Fruit fly (Drosophila melanogaster) whole organism, embryonic: ENCODE data around the gene mtTFB2.
A peak's percentile ranks its signal among the peaks of the same experiment; 100 is the strongest.

ENCODE experiments used
- Ada2b ChIP-seq: fragments of 200-800 bp; sonication (Bioruptor generic); IDR thresholded peaks from 2 replicates; pipeline ENCODE4 v1.3.6; 2022; ENCODE audit warnings: missing biosample characterization, missing genetic modification characterization
- Bteb2 ChIP-seq: fragments of 200-800 bp; sonication (Bioruptor generic); optimal IDR thresholded peaks from 2 replicates; lab custom pipeline; 2016; ENCODE audit warnings: missing biosample characterization, missing genetic modification characterization
- CG10147 ChIP-seq: fragments of 200-800 bp; sonication (Bioruptor generic); optimal IDR thresholded peaks from 2 replicates; lab custom pipeline; 2019; ENCODE audit warnings: missing biosample characterization, mild to moderate bottlenecking, missing genetic modification characterization, moderate library complexity
- CG10654 ChIP-seq: fragments of 200-800 bp; sonication (Bioruptor generic); optimal IDR thresholded peaks from 2 replicates; lab custom pipeline; 2016; ENCODE audit warnings: missing biosample characterization, missing genetic modification characterization
- CG10959 ChIP-seq: fragments of 200-800 bp; sonication (Bioruptor generic); IDR thresholded peaks from 2 replicates; pipeline ENCODE4 v1.3.6; 2022; ENCODE audit warnings: missing biosample characterization, missing genetic modification characterization
- CG12391 ChIP-seq: fragments of 200-800 bp; sonication (Bioruptor generic); optimal IDR thresholded peaks from 3 replicates; lab custom pipeline; 2018; ENCODE audit warnings: missing biosample characterization, mild to moderate bottlenecking, missing genetic modification characterization, moderate library complexity
- CG13624 ChIP-seq: fragments of 200-800 bp; sonication (Bioruptor generic); optimal IDR thresholded peaks from 2 replicates; lab custom pipeline; 2016; ENCODE audit warnings: missing biosample characterization, missing genetic modification characterization
- CG14014 ChIP-seq: fragments of 200-800 bp; sonication (Bioruptor generic); IDR thresholded peaks from 2 replicates; pipeline ENCODE4 v1.3.6; 2022; ENCODE audit warnings: missing biosample characterization, missing genetic modification characterization
- CG14667 ChIP-seq: fragments of 200-800 bp; sonication (Bioruptor generic); IDR thresholded peaks from 2 replicates; pipeline ENCODE4 v1.3.6; 2022; ENCODE audit warnings: missing biosample characterization, missing genetic modification characterization
- CG15269 ChIP-seq: fragments of 200-800 bp; sonication (Bioruptor generic); optimal IDR thresholded peaks from 2 replicates; lab custom pipeline; 2018; ENCODE audit warnings: missing biosample characterization, mild to moderate bottlenecking, missing genetic modification characterization, moderate library complexity
- CG16815 ChIP-seq: fragments of 200-800 bp; sonication (Bioruptor generic); optimal IDR thresholded peaks from 3 replicates; lab custom pipeline; 2017; ENCODE audit warnings: missing biosample characterization, mild to moderate bottlenecking, missing genetic modification characterization
- CG1792 ChIP-seq: fragments of 200-800 bp; sonication (Bioruptor generic); optimal IDR thresholded peaks from 2 replicates; lab custom pipeline; 2016; ENCODE audit warnings: missing biosample characterization, missing genetic modification characterization
- CG18599 ChIP-seq: fragments of 200-800 bp; sonication (Bioruptor generic); optimal IDR thresholded peaks from 3 replicates; lab custom pipeline; 2017; ENCODE audit warnings: missing biosample characterization, missing genetic modification characterization, mild to moderate bottlenecking, moderate library complexity, missing genetic modification reagents
- CG2120 ChIP-seq: fragments of 200-800 bp; sonication (Bioruptor generic); optimal IDR thresholded peaks from 3 replicates; lab custom pipeline; 2016; ENCODE audit warnings: missing biosample characterization, missing genetic modification characterization
- CG2678 ChIP-seq: fragments of 200-800 bp; sonication (Bioruptor generic); optimal IDR thresholded peaks from 3 replicates; lab custom pipeline; 2019; ENCODE audit warnings: missing biosample characterization, mild to moderate bottlenecking, missing genetic modification characterization, moderate library complexity
- CG34224 ChIP-seq: fragments of 200-800 bp; sonication (Bioruptor generic); IDR thresholded peaks from 3 replicates; pipeline ENCODE4 v1.3.6; 2022; ENCODE audit warnings: missing biosample characterization, missing genetic modification characterization; ENCODE audit not compliant: partially characterized antibody
- CG6689 ChIP-seq: fragments of 200-800 bp; sonication (Bioruptor generic); IDR thresholded peaks from 2 replicates; pipeline ENCODE4 v1.3.6; 2022; ENCODE audit warnings: missing biosample characterization, missing genetic modification characterization
- CG6813 ChIP-seq: fragments of 200-800 bp; sonication (Bioruptor generic); optimal IDR thresholded peaks from 2 replicates; lab custom pipeline; 2017; ENCODE audit warnings: missing biosample characterization, missing genetic modification characterization, mild to moderate bottlenecking, moderate library complexity, missing genetic modification reagents
- CG7928 ChIP-seq: fragments of 200-800 bp; sonication (Bioruptor generic); optimal IDR thresholded peaks from 2 replicates; lab custom pipeline; 2017; ENCODE audit warnings: missing biosample characterization, mild to moderate bottlenecking, missing genetic modification characterization
- CG8290 ChIP-seq, 3 experiments: fragments of 200-800 bp; sonication (Bioruptor generic); optimal IDR thresholded peaks; 2 replicates each; lab custom pipeline; 2016 to 2019; ENCODE audit warnings: missing biosample characterization in 3 of 3, missing genetic modification characterization in 3 of 3, mild to moderate bottlenecking in 2 of 3, moderate library complexity in 1 of 3
- CG9437 ChIP-seq: fragments of 200-800 bp; sonication (Bioruptor generic); optimal IDR thresholded peaks from 2 replicates; lab custom pipeline; 2018; ENCODE audit warnings: missing biosample characterization, mild to moderate bottlenecking, missing genetic modification characterization
- CrebB ChIP-seq: fragments of 200-800 bp; sonication (Bioruptor generic); optimal IDR thresholded peaks from 3 replicates; lab custom pipeline; 2018; ENCODE audit warnings: missing biosample characterization, mild to moderate bottlenecking, missing genetic modification characterization
- Gsc ChIP-seq: fragments of 200-800 bp; sonication (Bioruptor generic); IDR thresholded peaks from 2 replicates; pipeline ENCODE4 v1.3.6; 2022; ENCODE audit warnings: missing biosample characterization, missing genetic modification characterization
- H2.0 ChIP-seq: fragments of 200-800 bp; sonication (Bioruptor generic); IDR thresholded peaks from 2 replicates; pipeline ENCODE4 v1.3.6; 2022; ENCODE audit warnings: missing biosample characterization, missing genetic modification characterization
- HmgD ChIP-seq: fragments of 200-800 bp; sonication (Bioruptor generic); optimal IDR thresholded peaks from 3 replicates; lab custom pipeline; 2016; ENCODE audit warnings: missing biosample characterization, missing genetic modification characterization
- Lhr ChIP-seq: fragments of 200-800 bp; sonication (Bioruptor generic); optimal IDR thresholded peaks from 3 replicates; lab custom pipeline; 2017; ENCODE audit warnings: mild to moderate bottlenecking, missing biosample characterization, missing genetic modification reagents, missing genetic modification characterization
- Max ChIP-seq: fragments of 200-800 bp; sonication (Bioruptor generic); optimal IDR thresholded peaks from 2 replicates; lab custom pipeline; 2016; ENCODE audit warnings: missing biosample characterization, mild to moderate bottlenecking, missing genetic modification characterization
- Myb ChIP-seq: fragments of 200-800 bp; sonication (Bioruptor generic); optimal IDR thresholded peaks from 2 replicates; lab custom pipeline; 2016; ENCODE audit warnings: missing biosample characterization, missing genetic modification characterization
- aop ChIP-seq: fragments of 200-800 bp; sonication (Bioruptor generic); IDR thresholded peaks from 2 replicates; pipeline ENCODE4 v1.3.6; 2022; ENCODE audit warnings: missing biosample characterization, missing genetic modification characterization
- bab2 ChIP-seq: fragments of 200-800 bp; sonication (Bioruptor generic); optimal IDR thresholded peaks from 2 replicates; lab custom pipeline; 2016; ENCODE audit warnings: missing biosample characterization, missing genetic modification characterization
- bbx ChIP-seq: fragments of 200-800 bp; sonication (Bioruptor generic); IDR thresholded peaks from 2 replicates; pipeline ENCODE4 v1.3.6; 2022; ENCODE audit warnings: missing biosample characterization, missing genetic modification characterization; ENCODE audit not compliant: partially characterized antibody
- br ChIP-seq: fragments of >200 bp; optimal IDR thresholded peaks from 2 replicates; lab custom pipeline; 2017
- dysf ChIP-seq: fragments of 200-800 bp; sonication (Bioruptor generic); IDR thresholded peaks from 3 replicates; pipeline ENCODE4 v1.3.6; 2022; ENCODE audit warnings: missing biosample characterization, missing genetic modification characterization
- esg ChIP-seq: fragments of 200-800 bp; sonication (Bioruptor generic); conservative IDR thresholded peaks from 2 replicates; pipeline ENCODE4 v1.3.6; 2022; ENCODE audit warnings: missing biosample characterization, missing genetic modification characterization
- exex ChIP-seq: fragments of 200-800 bp; sonication (Bioruptor generic); optimal IDR thresholded peaks from 4 replicates; lab custom pipeline; 2018; ENCODE audit warnings: missing biosample characterization, mild to moderate bottlenecking, missing genetic modification characterization, moderate library complexity
- fd3F ChIP-seq: fragments of 200-800 bp; sonication (Bioruptor generic); optimal IDR thresholded peaks from 2 replicates; lab custom pipeline; 2018; ENCODE audit warnings: missing biosample characterization, mild to moderate bottlenecking, missing genetic modification characterization, moderate library complexity
- gcm2 ChIP-seq: fragments of 200-800 bp; sonication (Bioruptor generic); optimal IDR thresholded peaks from 2 replicates; lab custom pipeline; 2016; ENCODE audit warnings: missing biosample characterization, missing genetic modification characterization
- inv ChIP-seq: fragments of 200-800 bp; sonication (Bioruptor generic); IDR thresholded peaks from 2 replicates; pipeline ENCODE4 v1.3.6; 2022; ENCODE audit warnings: missing biosample characterization, missing genetic modification characterization; ENCODE audit not compliant: partially characterized antibody
- ken ChIP-seq: fragments of 200-800 bp; sonication (Bioruptor generic); IDR thresholded peaks from 3 replicates; pipeline ENCODE4 v1.3.6; 2022; ENCODE audit warnings: missing biosample characterization, missing genetic modification characterization
- mam ChIP-seq: fragments of 200-800 bp; sonication (Bioruptor generic); optimal IDR thresholded peaks from 3 replicates; lab custom pipeline; 2016; ENCODE audit warnings: missing biosample characterization, missing genetic modification characterization
- p53 ChIP-seq: fragments of 200-800 bp; sonication (Bioruptor generic); optimal IDR thresholded peaks from 2 replicates; lab custom pipeline; 2016; ENCODE audit warnings: missing biosample characterization, missing genetic modification characterization
- pb ChIP-seq: fragments of 200-800 bp; sonication (Bioruptor generic); optimal IDR thresholded peaks from 3 replicates; lab custom pipeline; 2016; ENCODE audit warnings: missing biosample characterization, missing genetic modification characterization
- peb ChIP-seq: fragments of 200-800 bp; sonication (Bioruptor generic); IDR thresholded peaks from 2 replicates; pipeline ENCODE4 v1.3.6; 2022; ENCODE audit warnings: missing biosample characterization, missing genetic modification characterization
- prd ChIP-seq, 3 experiments: fragments of >200 bp in 2 of 3; fragments of 200-800 bp in 1 of 3; sonication (Bioruptor generic) in 1 of 3; optimal IDR thresholded peaks in 2 of 3; IDR thresholded peaks in 1 of 3; 2 replicates in 2 of 3; 3 replicates in 1 of 3; pipeline versions ENCODE4 v1.3.6 to Lab custom; 2017 to 2022; ENCODE audit warnings: missing biosample characterization in 1 of 3, missing genetic modification characterization in 1 of 3
- pum ChIP-seq: fragments of 200-800 bp; sonication (Bioruptor generic); optimal IDR thresholded peaks from 2 replicates; lab custom pipeline; 2016; ENCODE audit warnings: missing biosample characterization, missing genetic modification characterization
- ro ChIP-seq: fragments of 200-800 bp; sonication (Bioruptor generic); IDR thresholded peaks from 2 replicates; pipeline ENCODE4 v1.3.6; 2022; ENCODE audit warnings: missing biosample characterization, missing genetic modification characterization
- salm ChIP-seq: fragments of 200-800 bp; sonication (Bioruptor generic); optimal IDR thresholded peaks from 2 replicates; lab custom pipeline; 2018; ENCODE audit warnings: missing biosample characterization, mild to moderate bottlenecking, missing genetic modification characterization
- sd ChIP-seq: fragments of 200-800 bp; sonication (Bioruptor generic); optimal IDR thresholded peaks from 3 replicates; lab custom pipeline; 2018; ENCODE audit warnings: missing biosample characterization, mild to moderate bottlenecking, missing genetic modification characterization, moderate library complexity
- sna ChIP-seq: fragments of 200-800 bp; sonication (Bioruptor generic); IDR thresholded peaks from 2 replicates; pipeline ENCODE4 v1.3.6; 2022; ENCODE audit warnings: missing biosample characterization, missing genetic modification characterization; ENCODE audit not compliant: partially characterized antibody
- wdn ChIP-seq: fragments of 200-800 bp; sonication (Bioruptor generic); IDR thresholded peaks from 2 replicates; pipeline ENCODE4 v1.3.6; 2022; ENCODE audit warnings: missing biosample characterization, missing genetic modification characterization

Gene mtTFB2

dm6 chr3R:10084914-10085313, 39.5 kb downstream of the mtTFB2 start (continued):
- TF ChIP-seq exex (tag; lab: Kevin White, UChicago) (no peak), aop (GFP tag; lab: Robert Waterston, UW) (no peak), gcm2 (GFP tag; lab: Kevin White, UChicago) (no peak), CG7928 (GFP tag; lab: Kevin White, UChicago) (peak; percentile 28), CG2678 (tag; lab: Kevin White, UChicago) (peak; percentile 70), CrebB (tag; lab: Kevin White, UChicago) (no peak), mam (GFP tag; lab: Kevin White, UChicago) (peak; percentile 70), inv (GFP tag; lab: Robert Waterston, UW) (no peak), H2.0 (GFP tag; lab: Robert Waterston, UW) (peak; percentile 61; the same call in 1 of the 2 replicates), esg (peak; percentile 37; the same call in 1 of the 2 replicates), HmgD (GFP tag; lab: Kevin White, UChicago) (no peak), CG1792 (no peak), CG6813 (GFP tag; lab: Kevin White, UChicago) (peak; percentile 21), sna (GFP tag; lab: Robert Waterston, UW) (no peak), bbx (GFP tag; lab: Robert Waterston, UW) (no peak), ken (0 out of 3 replicates have a peak, but pooled peaks have one; percentile 53), Ada2b (GFP tag; lab: Robert Waterston, UW) (peak; percentile 49; the same call in 1 of the 2 replicates), br (no peak), CG15269 (tag; lab: Kevin White, UChicago) (peak; percentile 35), Lhr (GFP tag; lab: Kevin White, UChicago) (no peak), Bteb2 (GFP tag; lab: Kevin White, UChicago) (peak; percentile 26), prd (optimal IDR thresholded peaks at IDR 0.05; lab: Kevin White, UChicago) (no peak), prd (GFP tag; IDR thresholded peaks at IDR 0.05; lab: Robert Waterston, UW) (peak; percentile 66), pum (GFP tag; lab: Kevin White, UChicago) (peak; percentile 21), CG14014 (GFP tag; lab: Robert Waterston, UW) (peak; percentile 67), bab2 (GFP tag; lab: Kevin White, UChicago) (peak; percentile 7), CG14667 (GFP tag; lab: Robert Waterston, UW) (0 out of 2 replicates have a peak, but pooled peaks have one; percentile 14), CG10147 (GFP tag; lab: Kevin White, UChicago) (peak; percentile 66), Myb (peak; percentile 25), CG13624 (GFP tag; lab: Kevin White, UChicago) (peak; percentile 61), wdn (peak; percentile 70), p53 (GFP tag; lab: Kevin White, UChicago) (no peak), CG16815 (GFP tag; lab: Kevin White, UChicago) (peak; percentile 69), pb (GFP tag; lab: Kevin White, UChicago) (no peak), CG9437 (GFP tag; lab: Kevin White, UChicago) (no peak), CG12391 (tag; lab: Kevin White, UChicago) (peak; percentile 25), Max (GFP tag; lab: Kevin White, UChicago) (no peak), CG8290 (GFP tag; optimal IDR thresholded peaks at IDR 0.05; lab: Kevin White, UChicago) (no peak), CG8290 (tag; optimal IDR thresholded peaks at IDR 0.05; lab: Kevin White, UChicago) (peak in 1 of 2 experiments; percentile 70), CG34224 (GFP tag; lab: Robert Waterston, UW) (no peak), ro (no peak), dysf (GFP tag; lab: Robert Waterston, UW) (peak; percentile 69), CG18599 (GFP tag; lab: Kevin White, UChicago) (peak; percentile 86), CG2120 (GFP tag; lab: Kevin White, UChicago) (peak; percentile 91), salm (no peak), sd (tag; lab: Kevin White, UChicago) (peak; percentile 7), CG6689 (GFP tag; lab: Robert Waterston, UW) (no peak), fd3F (GFP tag; lab: Kevin White, UChicago) (peak; percentile 31), peb (no peak), Gsc (GFP tag; lab: Robert Waterston, UW) (no peak), CG10654 (GFP tag; lab: Kevin White, UChicago) (no peak), CG10959 (no peak)
